Fruit fly (Drosophila melanogaster) Kc167 (cell line): ENCODE measurements around the gene mRpL21.

Experiments
- Myc ChIP-seq: fragments of >200 bp; optimal IDR thresholded peaks from 2 replicates; lab custom pipeline; 2017; ENCODE audit warnings: missing external identifiers
- Sin3A ChIP-seq: fragments of >200 bp; optimal IDR thresholded peaks from 2 replicates; lab custom pipeline; 2018; ENCODE audit warnings: missing external identifiers
- h ChIP-seq: fragments of >200 bp; optimal IDR thresholded peaks from 3 replicates; lab custom pipeline; 2018; ENCODE audit warnings: missing external identifiers
- insv ChIP-seq: fragments of >200 bp; optimal IDR thresholded peaks from 3 replicates; lab custom pipeline; 2018; ENCODE audit warnings: missing external identifiers
- psq ChIP-seq: fragments of >200 bp; optimal IDR thresholded peaks from 2 replicates; lab custom pipeline; 2017; ENCODE audit warnings: missing external identifiers
- ttk ChIP-seq: sonication (Bioruptor generic); optimal IDR thresholded peaks from 2 replicates; lab custom pipeline; 2017; ENCODE audit warnings: missing external identifiers

mRpL21 gene

dm6 chr3L:19216377-19216776, 38.5 kb downstream of the mRpL21 start:
- no peak for TF ChIP-seq ttk (lab: Kevin White, UChicago)

- no peak for TF ChIP-seq ttk (lab: Kevin White, UChicago)
- TF ChIP-seq Sin3A (lab: Kevin White, UChicago), result no peak
- no peak for TF ChIP-seq psq (lab: Kevin White, UChicago)
- TF ChIP-seq h (lab: Kevin White, UChicago), result no peak
- no peak for TF ChIP-seq Myc
- TF ChIP-seq insv (lab: Kevin White, UChicago), result no peak
These were observed 40.6 kb downstream of the mRpL21 start for dm6 chr3L:19214223-19214622.

dm6 chr3L:19205764-19206163, 49.1 kb downstream of the mRpL21 start:
- TF ChIP-seq insv (lab: Kevin White, UChicago) (no peak), ttk (lab: Kevin White, UChicago) (no peak)

- TF ChIP-seq h (lab: Kevin White, UChicago) (no peak), insv (lab: Kevin White, UChicago) (no peak), Myc (no peak), psq (lab: Kevin White, UChicago) (no peak), Sin3A (lab: Kevin White, UChicago) (no peak), ttk (lab: Kevin White, UChicago) (no peak)
These were observed 50.5 kb downstream of the mRpL21 start for dm6 chr3L:19204402-19204801.
